Fruit fly (Drosophila melanogaster): Measurements from ENCODE around the gene CG31730.

The CG31730 gene

DNA sequence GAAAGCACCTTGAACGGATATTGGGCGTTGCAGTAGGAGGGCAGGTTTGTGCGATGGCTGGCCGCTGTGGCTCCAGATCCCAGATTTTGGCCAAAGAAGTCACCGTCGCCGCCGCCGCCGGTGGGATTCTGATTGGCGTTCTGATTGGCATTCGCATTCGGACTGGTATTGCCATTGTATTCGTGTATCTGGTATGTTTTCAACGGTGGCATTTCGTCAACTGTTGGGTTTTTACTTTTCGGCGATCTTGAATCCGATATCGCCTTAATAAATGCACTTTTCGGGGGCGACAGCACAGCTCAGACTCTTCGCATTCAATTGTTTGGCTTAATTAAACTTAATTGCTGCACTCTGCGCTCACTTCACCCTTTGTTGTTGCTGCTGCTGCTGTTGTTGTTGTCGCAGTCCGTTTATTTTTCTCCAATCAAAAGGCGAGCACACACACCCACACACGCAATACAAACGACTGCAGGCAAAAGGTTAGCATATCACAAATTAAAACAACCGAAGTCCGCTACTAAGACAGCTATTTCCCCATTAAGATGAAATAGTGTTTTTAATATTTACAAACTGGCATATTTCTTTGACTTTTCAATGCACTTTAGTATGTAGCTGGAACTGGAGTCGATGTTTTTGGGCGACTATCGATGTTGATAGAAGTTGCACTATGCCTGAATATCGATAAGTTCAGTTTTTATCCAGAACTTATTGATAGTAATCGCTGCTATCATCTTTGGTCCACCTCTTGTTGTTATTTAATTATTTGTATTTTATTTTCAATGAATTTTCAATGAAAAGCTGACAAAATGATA lies 40.1 kb downstream of the CG31730 start, which contains the start of the genes CG9426 and mRF1 (continued):
- peak; percentile 22 for TF ChIP-seq her (GFP tag; optimal IDR thresholded peaks at IDR 0.05)
- peak; percentile 65; the same call in 1 of the 3 replicates for TF ChIP-seq CG34422 (GFP tag; IDR thresholded peaks at IDR 0.05)
- peak; percentile 90 for TF ChIP-seq Nf-YC (tag; optimal IDR thresholded peaks at IDR 0.05)
- TF ChIP-seq pum (GFP tag; optimal IDR thresholded peaks at IDR 0.05), result no peak
- TF ChIP-seq zen2 (GFP tag; IDR thresholded peaks at IDR 0.05; ENCODE audit: partially characterized antibody), result peak; percentile 95
- TF ChIP-seq Dbx (GFP tag; IDR thresholded peaks at IDR 0.05), result 0 out of 3 replicates have a peak, but pooled peaks have one; percentile 35
- no peak for TF ChIP-seq ind (GFP tag; optimal IDR thresholded peaks at IDR 0.05)
- peak; percentile 40 for TF ChIP-seq CG13624 (GFP tag; optimal IDR thresholded peaks at IDR 0.05)
- TF ChIP-seq CG34224 (GFP tag; IDR thresholded peaks at IDR 0.05; ENCODE audit: partially characterized antibody), result peak; percentile 98
- TF ChIP-seq CG11504 (tag; optimal IDR thresholded peaks at IDR 0.05), result peak; percentile 63
- TF ChIP-seq CG34376 (GFP tag; optimal IDR thresholded peaks at IDR 0.05), result peak; percentile 65
- TF ChIP-seq tgo (GFP tag; IDR thresholded peaks at IDR 0.05), result no peak
- no peak for TF ChIP-seq CG6175 (GFP tag; IDR thresholded peaks at IDR 0.05)
- TF ChIP-seq bsh (GFP tag; optimal IDR thresholded peaks at IDR 0.05), result no peak
- peak; percentile 94 for TF ChIP-seq hb (GFP tag; IDR thresholded peaks at IDR 0.05; ENCODE audit: partially characterized antibody)
- TF ChIP-seq Med (GFP tag), result peak; percentile 91
- peak; percentile 50 for TF ChIP-seq nmo (GFP tag; optimal IDR thresholded peaks at IDR 0.05)
- TF ChIP-seq lov (optimal IDR thresholded peaks at IDR 0.05), result no peak
- no peak for TF ChIP-seq lov (GFP tag; IDR thresholded peaks at IDR 0.05)
- no peak for TF ChIP-seq CG11093 (GFP tag; IDR thresholded peaks at IDR 0.05)
- TF ChIP-seq CG11085 (GFP tag; IDR thresholded peaks at IDR 0.05), result no peak
- TF ChIP-seq Atf-2 (GFP tag; optimal IDR thresholded peaks at IDR 0.05), result no peak
- no peak for TF ChIP-seq CG11247 (GFP tag; IDR thresholded peaks at IDR 0.05)
- TF ChIP-seq knrl (GFP tag; IDR thresholded peaks at IDR 0.05; ENCODE audit: partially characterized antibody), result peak; percentile 96
- TF ChIP-seq Dip2 (GFP tag; IDR thresholded peaks at IDR 0.05), result no peak
- TF ChIP-seq CG9727 (GFP tag; optimal IDR thresholded peaks at IDR 0.05), result peak; percentile 3
- no peak for TF ChIP-seq croc (GFP tag; conservative IDR thresholded peaks at IDR 0.05)
- peak; percentile 49 for TF ChIP-seq gfzf (GFP tag; optimal IDR thresholded peaks at IDR 0.05)
- peak; percentile 77 for TF ChIP-seq trem (tag; optimal IDR thresholded peaks at IDR 0.05)
- TF ChIP-seq ems (GFP tag; optimal IDR thresholded peaks at IDR 0.05), result peak; percentile 30
- TF ChIP-seq ERR (GFP tag; optimal IDR thresholded peaks at IDR 0.05), result peak; percentile 27
- peak; percentile 13 for TF ChIP-seq CG33213 (GFP tag; optimal IDR thresholded peaks at IDR 0.05)
- no peak for TF ChIP-seq CG10959 (GFP tag; IDR thresholded peaks at IDR 0.05)
- peak; percentile 6 for TF ChIP-seq CG13296 (GFP tag; optimal IDR thresholded peaks at IDR 0.05)
- TF ChIP-seq Sin3A (optimal IDR thresholded peaks at IDR 0.05), result peak; percentile 59
- no peak for TF ChIP-seq ranshi (GFP tag; IDR thresholded peaks at IDR 0.05)
- TF ChIP-seq mld (GFP tag; IDR thresholded peaks at IDR 0.05; ENCODE audit: partially characterized antibody), result peak; percentile 95
- no peak for TF ChIP-seq HHEX (GFP tag; optimal IDR thresholded peaks at IDR 0.05)
- peak; percentile 95 for TF ChIP-seq BEAF-32 (GFP tag; optimal IDR thresholded peaks at IDR 0.05)
- no peak for TF ChIP-seq CG10654 (GFP tag; optimal IDR thresholded peaks at IDR 0.05)
- TF ChIP-seq Myb (GFP tag; optimal IDR thresholded peaks at IDR 0.05), result peak; percentile 17
- TF ChIP-seq CG17361 (GFP tag; IDR thresholded peaks at IDR 0.05), result peak; percentile 41; the same call in 1 of the 3 replicates
- TF ChIP-seq chinmo (GFP tag; IDR thresholded peaks at IDR 0.05; ENCODE audit: partially characterized antibody), result peak; percentile 98
- TF ChIP-seq so (GFP tag; IDR thresholded peaks at IDR 0.05), result no peak
- no peak for TF ChIP-seq slou (GFP tag; optimal IDR thresholded peaks at IDR 0.05)
- TF ChIP-seq fu2 (GFP tag; optimal IDR thresholded peaks at IDR 0.05), result peak; percentile 14
- TF ChIP-seq GATAe (GFP tag; conservative IDR thresholded peaks at IDR 0.05), result no peak
- TF ChIP-seq MBD-R2 (GFP tag; IDR thresholded peaks at IDR 0.05), result peak; percentile 83
- no peak for TF ChIP-seq zen (tag; optimal IDR thresholded peaks at IDR 0.05)
- peak; percentile 97 for TF ChIP-seq CG42726 (GFP tag; IDR thresholded peaks at IDR 0.05; ENCODE audit: partially characterized antibody)

All from whole organism, embryonic.